Fruit fly (Drosophila melanogaster) whole organism, embryonic: ENCODE measurements around the gene CG17111.
A peak's percentile ranks its signal among the peaks of the same experiment; 100 is the strongest.

ENCODE experiments used
- Asciz ChIP-seq: fragments of 200-800 bp; sonication (Bioruptor generic); optimal IDR thresholded peaks from 2 replicates; lab custom pipeline; 2017; ENCODE audit warnings: missing biosample characterization, mild to moderate bottlenecking, missing genetic modification characterization, missing genetic modification reagents
- BtbVII ChIP-seq: fragments of 200-800 bp; sonication (Bioruptor generic); optimal IDR thresholded peaks from 3 replicates; lab custom pipeline; 2017; ENCODE audit warnings: missing biosample characterization, mild to moderate bottlenecking, missing genetic modification characterization
- CG10431 ChIP-seq: fragments of 200-800 bp; sonication (Bioruptor generic); optimal IDR thresholded peaks from 3 replicates; lab custom pipeline; 2018; ENCODE audit warnings: missing biosample characterization, mild to moderate bottlenecking, missing genetic modification characterization
- CG10654 ChIP-seq: fragments of 200-800 bp; sonication (Bioruptor generic); optimal IDR thresholded peaks from 2 replicates; lab custom pipeline; 2016; ENCODE audit warnings: missing biosample characterization, missing genetic modification characterization
- CG11398 ChIP-seq: fragments of 200-800 bp; sonication (Bioruptor generic); optimal IDR thresholded peaks from 2 replicates; lab custom pipeline; 2016; ENCODE audit warnings: missing biosample characterization, missing genetic modification characterization
- CG13624 ChIP-seq: fragments of 200-800 bp; sonication (Bioruptor generic); optimal IDR thresholded peaks from 2 replicates; lab custom pipeline; 2016; ENCODE audit warnings: missing biosample characterization, missing genetic modification characterization
- CG14710 ChIP-seq: fragments of 200-800 bp; sonication (Bioruptor generic); optimal IDR thresholded peaks from 3 replicates; lab custom pipeline; 2019; ENCODE audit warnings: missing biosample characterization, mild to moderate bottlenecking, missing genetic modification characterization, moderate library complexity
- CG15696 ChIP-seq: fragments of 200-800 bp; sonication (Bioruptor generic); optimal IDR thresholded peaks from 2 replicates; lab custom pipeline; 2019; ENCODE audit warnings: missing biosample characterization, mild to moderate bottlenecking, missing genetic modification characterization, moderate library complexity
- CG16813 ChIP-seq: fragments of 200-800 bp; sonication (Bioruptor generic); IDR thresholded peaks from 3 replicates; pipeline ENCODE4 v1.3.6; 2022; ENCODE audit warnings: missing biosample characterization, missing genetic modification characterization; ENCODE audit not compliant: partially characterized antibody
- CG16815 ChIP-seq: fragments of 200-800 bp; sonication (Bioruptor generic); optimal IDR thresholded peaks from 3 replicates; lab custom pipeline; 2017; ENCODE audit warnings: missing biosample characterization, mild to moderate bottlenecking, missing genetic modification characterization
- CG18619 ChIP-seq: fragments of 200-800 bp; sonication (Bioruptor generic); optimal IDR thresholded peaks from 3 replicates; lab custom pipeline; 2017; ENCODE audit warnings: missing biosample characterization, mild to moderate bottlenecking, missing genetic modification characterization
- CG2129 ChIP-seq: fragments of 200-800 bp; sonication (Bioruptor generic); IDR thresholded peaks from 2 replicates; pipeline ENCODE4 v1.3.6; 2022; ENCODE audit warnings: missing biosample characterization, missing genetic modification characterization; ENCODE audit not compliant: partially characterized antibody
- CG2678 ChIP-seq: fragments of 200-800 bp; sonication (Bioruptor generic); optimal IDR thresholded peaks from 3 replicates; lab custom pipeline; 2019; ENCODE audit warnings: missing biosample characterization, mild to moderate bottlenecking, missing genetic modification characterization, moderate library complexity
- CG3163 ChIP-seq: fragments of 200-800 bp; sonication (Bioruptor generic); optimal IDR thresholded peaks from 3 replicates; lab custom pipeline; 2016; ENCODE audit warnings: missing biosample characterization, missing genetic modification characterization
- CG32532 ChIP-seq: fragments of 200-800 bp; sonication (Bioruptor generic); IDR thresholded peaks from 2 replicates; pipeline ENCODE4 v1.3.6; 2022; ENCODE audit warnings: missing biosample characterization, missing genetic modification characterization
- CG34224 ChIP-seq: fragments of 200-800 bp; sonication (Bioruptor generic); IDR thresholded peaks from 3 replicates; pipeline ENCODE4 v1.3.6; 2022; ENCODE audit warnings: missing biosample characterization, missing genetic modification characterization; ENCODE audit not compliant: partially characterized antibody
- CG5180 ChIP-seq: fragments of 200-800 bp; sonication (Bioruptor generic); optimal IDR thresholded peaks from 3 replicates; lab custom pipeline; 2017; ENCODE audit warnings: missing biosample characterization, missing genetic modification characterization, mild to moderate bottlenecking, moderate library complexity, missing genetic modification reagents
- CG6689 ChIP-seq: fragments of 200-800 bp; sonication (Bioruptor generic); IDR thresholded peaks from 2 replicates; pipeline ENCODE4 v1.3.6; 2022; ENCODE audit warnings: missing biosample characterization, missing genetic modification characterization
- CG9437 ChIP-seq: fragments of 200-800 bp; sonication (Bioruptor generic); optimal IDR thresholded peaks from 2 replicates; lab custom pipeline; 2018; ENCODE audit warnings: missing biosample characterization, mild to moderate bottlenecking, missing genetic modification characterization
- Dfd ChIP-seq, 2 experiments: fragments of >200 bp; optimal IDR thresholded peaks; 2 replicates each; lab custom pipeline; 2017; ENCODE audit warnings: missing biosample characterization in 2 of 2, missing genetic modification characterization in 2 of 2
- Dll ChIP-seq: fragments of 200-800 bp; sonication (Bioruptor generic); IDR thresholded peaks from 4 replicates; pipeline ENCODE4 v1.3.6; 2022; ENCODE audit warnings: missing biosample characterization, missing genetic modification characterization; ENCODE audit not compliant: partially characterized antibody
- Drgx ChIP-seq: fragments of 200-800 bp; sonication (Bioruptor generic); IDR thresholded peaks from 2 replicates; pipeline ENCODE4 v1.3.6; 2022; ENCODE audit warnings: missing biosample characterization, missing genetic modification characterization
- Ets97D ChIP-seq: fragments of 200-800 bp; sonication (Bioruptor generic); optimal IDR thresholded peaks from 3 replicates; lab custom pipeline; 2016; ENCODE audit warnings: missing biosample characterization, missing genetic modification characterization
- Fer1 ChIP-seq: fragments of 200-800 bp; sonication (Bioruptor generic); optimal IDR thresholded peaks from 2 replicates; lab custom pipeline; 2017; ENCODE audit warnings: missing biosample characterization, mild to moderate bottlenecking, missing genetic modification characterization
- Fer2 ChIP-seq: fragments of 200-800 bp; sonication (Bioruptor generic); optimal IDR thresholded peaks from 2 replicates; lab custom pipeline; 2018; ENCODE audit warnings: missing biosample characterization, mild to moderate bottlenecking, missing genetic modification characterization, moderate library complexity
- HHEX ChIP-seq: fragments of 200-800 bp; sonication (Bioruptor generic); optimal IDR thresholded peaks from 3 replicates; lab custom pipeline; 2017; ENCODE audit warnings: missing biosample characterization, mild to moderate bottlenecking, missing genetic modification characterization, missing genetic modification reagents
- Lpt ChIP-seq: fragments of >200 bp; optimal IDR thresholded peaks from 2 replicates; lab custom pipeline; 2018; ENCODE audit warnings: missing biosample characterization, missing genetic modification characterization
- Mrtf ChIP-seq: fragments of 200-800 bp; sonication (Bioruptor generic); IDR thresholded peaks from 3 replicates; pipeline ENCODE4 v1.3.6; 2022; ENCODE audit warnings: missing biosample characterization, missing genetic modification characterization
- Poxn ChIP-seq: fragments of 200-800 bp; sonication (Bioruptor generic); IDR thresholded peaks from 2 replicates; pipeline ENCODE4 v1.3.6; 2022; ENCODE audit warnings: missing biosample characterization, missing genetic modification characterization
- aop ChIP-seq: fragments of 200-800 bp; sonication (Bioruptor generic); IDR thresholded peaks from 2 replicates; pipeline ENCODE4 v1.3.6; 2022; ENCODE audit warnings: missing biosample characterization, missing genetic modification characterization
- ash1 ChIP-seq: fragments of 200-800 bp; sonication (Bioruptor generic); optimal IDR thresholded peaks from 2 replicates; lab custom pipeline; 2018; ENCODE audit warnings: missing biosample characterization, mild to moderate bottlenecking, missing genetic modification characterization
- cato ChIP-seq: fragments of 200-800 bp; sonication (Bioruptor generic); optimal IDR thresholded peaks from 2 replicates; lab custom pipeline; 2016; ENCODE audit warnings: missing biosample characterization, missing genetic modification characterization, borderline replicate concordance
- esg ChIP-seq: fragments of 200-800 bp; sonication (Bioruptor generic); conservative IDR thresholded peaks from 2 replicates; pipeline ENCODE4 v1.3.6; 2022; ENCODE audit warnings: missing biosample characterization, missing genetic modification characterization
- ewg ChIP-seq: fragments of 200-800 bp; sonication (Bioruptor generic); optimal IDR thresholded peaks from 3 replicates; lab custom pipeline; 2017; ENCODE audit warnings: mild to moderate bottlenecking, missing biosample characterization, missing genetic modification reagents, missing genetic modification characterization
- fd102C ChIP-seq: fragments of 200-800 bp; sonication (Bioruptor generic); optimal IDR thresholded peaks from 2 replicates; lab custom pipeline; 2018; ENCODE audit warnings: missing biosample characterization, mild to moderate bottlenecking, missing genetic modification characterization, moderate library complexity
- gcm2 ChIP-seq: fragments of 200-800 bp; sonication (Bioruptor generic); optimal IDR thresholded peaks from 2 replicates; lab custom pipeline; 2016; ENCODE audit warnings: missing biosample characterization, missing genetic modification characterization
- gt ChIP-seq: fragments of 200-800 bp; sonication (Bioruptor generic); IDR thresholded peaks from 2 replicates; pipeline ENCODE4 v1.3.6; 2022; ENCODE audit warnings: missing biosample characterization, missing genetic modification characterization
- lab ChIP-seq: fragments of 200-800 bp; sonication (Bioruptor generic); optimal IDR thresholded peaks from 3 replicates; lab custom pipeline; 2017; ENCODE audit warnings: missing biosample characterization, missing genetic modification characterization, mild to moderate bottlenecking, moderate library complexity, missing genetic modification reagents
- lilli ChIP-seq: fragments of 200-800 bp; sonication (Bioruptor generic); optimal IDR thresholded peaks from 3 replicates; lab custom pipeline; 2016; ENCODE audit warnings: missing biosample characterization, missing genetic modification characterization
- pfk ChIP-seq: fragments of 200-800 bp; sonication (Bioruptor generic); optimal IDR thresholded peaks from 2 replicates; lab custom pipeline; 2018; ENCODE audit warnings: missing biosample characterization, mild to moderate bottlenecking, missing genetic modification characterization, moderate library complexity
- pzg ChIP-seq: fragments of 200-800 bp; sonication (Bioruptor generic); optimal IDR thresholded peaks from 3 replicates; lab custom pipeline; 2018; ENCODE audit warnings: missing biosample characterization, mild to moderate bottlenecking, missing genetic modification characterization, moderate library complexity
- repo ChIP-seq: fragments of 200-800 bp; sonication (Bioruptor generic); optimal IDR thresholded peaks from 2 replicates; lab custom pipeline; 2016; ENCODE audit warnings: missing biosample characterization, missing genetic modification characterization
- row ChIP-seq: fragments of 200-800 bp; sonication (Bioruptor generic); IDR thresholded peaks from 3 replicates; pipeline ENCODE4 v1.3.6; 2022; ENCODE audit warnings: missing biosample characterization, missing genetic modification characterization
- sim ChIP-seq: fragments of 200-800 bp; sonication (Bioruptor generic); IDR thresholded peaks from 2 replicates; pipeline ENCODE4 v1.3.6; 2022; ENCODE audit warnings: missing biosample characterization, missing genetic modification characterization
- sug ChIP-seq: fragments of 200-800 bp; optimal IDR thresholded peaks from 2 replicates; lab custom pipeline; 2019; ENCODE audit warnings: missing biosample characterization, mild to moderate bottlenecking, missing genetic modification characterization, moderate library complexity
- trh ChIP-seq: fragments of 200-800 bp; sonication (Bioruptor generic); optimal IDR thresholded peaks from 2 replicates; lab custom pipeline; 2016; ENCODE audit warnings: missing biosample characterization, missing genetic modification characterization
- vvl ChIP-seq: fragments of 200-800 bp; sonication (Bioruptor generic); IDR thresholded peaks from 2 replicates; pipeline ENCODE4 v1.3.6; 2022; ENCODE audit warnings: missing biosample characterization, missing genetic modification characterization
- wek ChIP-seq: fragments of 200-800 bp; sonication (Bioruptor generic); optimal IDR thresholded peaks from 3 replicates; lab custom pipeline; 2018; ENCODE audit warnings: missing biosample characterization, mild to moderate bottlenecking, missing genetic modification characterization, moderate library complexity
- wor ChIP-seq: fragments of 200-800 bp; sonication (Bioruptor generic); IDR thresholded peaks from 2 replicates; pipeline ENCODE4 v1.3.6; 2022; ENCODE audit warnings: missing biosample characterization, missing genetic modification characterization
- yki ChIP-seq: fragments of >200 bp; optimal IDR thresholded peaks from 3 replicates; lab custom pipeline; 2018
- zen ChIP-seq: fragments of 200-800 bp; sonication (Bioruptor generic); optimal IDR thresholded peaks from 3 replicates; lab custom pipeline; 2018; ENCODE audit warnings: missing biosample characterization, mild to moderate bottlenecking, missing genetic modification characterization, moderate library complexity

The CG17111 gene

DNA sequence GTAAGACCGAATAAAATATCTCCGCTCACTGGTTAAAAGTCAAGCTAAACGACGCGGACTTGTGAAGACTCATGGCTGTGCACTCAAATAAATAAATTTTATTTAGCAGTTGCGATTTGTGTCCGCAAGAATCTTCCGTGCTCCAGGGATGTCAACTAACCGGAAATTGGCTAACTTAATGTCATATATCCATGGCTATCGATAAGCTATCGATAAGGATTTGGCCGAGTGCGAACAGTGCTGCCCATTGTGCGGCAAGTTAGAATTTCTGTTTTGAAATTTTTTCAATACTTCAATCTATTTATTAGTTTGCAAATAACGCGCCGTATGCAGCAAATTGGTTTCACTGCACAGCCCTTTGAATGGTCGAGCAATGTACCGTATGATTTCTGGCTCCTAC lies 13.1 kb downstream of the CG17111 start, which contains the start of gene p53:
Gene p53, minus strand, starts transcription at position 147 of the 400 bp plus-strand sequence.
- TF ChIP-seq sug (tag; lab: Kevin White, UChicago) (peak; percentile 57), CG10431 (GFP tag; lab: Kevin White, UChicago) (peak; percentile 32), Mrtf (GFP tag; lab: Robert Waterston, UW) (peak; percentile 42; the same call in 1 of the 3 replicates), lilli (GFP tag; lab: Kevin White, UChicago) (peak; percentile 47), pzg (GFP tag; lab: Kevin White, UChicago) (peak; percentile 71), CG16813 (peak; percentile 76), CG10654 (GFP tag; lab: Kevin White, UChicago) (peak; percentile 65), HHEX (GFP tag; lab: Kevin White, UChicago) (peak; percentile 86), zen (tag; lab: Kevin White, UChicago) (peak; percentile 52), CG6689 (GFP tag; lab: Robert Waterston, UW) (0 out of 2 replicates have a peak, but pooled peaks have one; percentile 41), CG11398 (GFP tag; lab: Kevin White, UChicago) (peak; percentile 56), Ets97D (peak; percentile 99), aop (GFP tag; lab: Robert Waterston, UW) (no peak), Lpt (GFP tag; lab: Kevin White, UChicago) (no peak), ash1 (GFP tag; lab: Kevin White, UChicago) (peak; percentile 64), CG5180 (GFP tag; lab: Kevin White, UChicago) (peak; percentile 51), wek (GFP tag; lab: Kevin White, UChicago) (peak; percentile 81), Drgx (GFP tag; lab: Robert Waterston, UW) (no peak), esg (GFP tag; lab: Robert Waterston, UW) (no peak), Asciz (GFP tag; lab: Kevin White, UChicago) (peak; percentile 74), CG18619 (GFP tag; lab: Kevin White, UChicago) (peak; percentile 85), wor (GFP tag; lab: Robert Waterston, UW) (no peak), CG14710 (tag; lab: Kevin White, UChicago) (peak; percentile 73), CG13624 (GFP tag; lab: Kevin White, UChicago) (peak; percentile 84), CG16815 (GFP tag; lab: Kevin White, UChicago) (peak; percentile 19), CG32532 (peak; percentile 80), trh (GFP tag; lab: Kevin White, UChicago) (peak; percentile 47), CG9437 (GFP tag; lab: Kevin White, UChicago) (peak; percentile 66), CG34224 (peak; percentile 54), lab (GFP tag; lab: Kevin White, UChicago) (peak; percentile 91), Dll (peak; percentile 71), CG2129 (GFP tag; lab: Robert Waterston, UW) (no peak; the same call in 1 of the 2 replicates), sim (GFP tag; lab: Robert Waterston, UW) (peak; percentile 60; the same call in 1 of the 2 replicates), Dfd (GFP tag; optimal IDR thresholded peaks at IDR 0.05; lab: Kevin White, UChicago) (no peak), gt (GFP tag; lab: Robert Waterston, UW) (no peak), CG15696 (tag; lab: Kevin White, UChicago) (peak; percentile 6), gcm2 (GFP tag; lab: Kevin White, UChicago) (peak; percentile 71), Fer2 (tag; lab: Kevin White, UChicago) (peak; percentile 57), Poxn (no peak), fd102C (GFP tag; lab: Kevin White, UChicago) (no peak), BtbVII (GFP tag; lab: Kevin White, UChicago) (peak; percentile 79), repo (GFP tag; lab: Kevin White, UChicago) (peak; percentile 63), yki (lab: Kevin White, UChicago) (no peak), pfk (GFP tag; lab: Kevin White, UChicago) (peak; percentile 37), Fer1 (peak; percentile 82), CG3163 (GFP tag; lab: Kevin White, UChicago) (peak; percentile 54), row (peak; percentile 55), vvl (GFP tag; lab: Robert Waterston, UW) (peak; percentile 79), CG2678 (tag; lab: Kevin White, UChicago) (peak; percentile 55), cato (GFP tag; lab: Kevin White, UChicago) (peak; percentile 21), ewg (GFP tag; lab: Kevin White, UChicago) (peak; percentile 59)
